Fruit fly (Drosophila melanogaster) whole organism, adult: ENCODE measurements around the gene fd96Cb.

Experiments
- CG11617 ChIP-seq: fragments of 200-800 bp; sonication (Bioruptor generic); optimal IDR thresholded peaks from 2 replicates; lab custom pipeline; 2017; ENCODE audit warnings: mild to moderate bottlenecking, missing biosample characterization, missing genetic modification reagents, missing genetic modification characterization
- CG12768 ChIP-seq: fragments of 200-800 bp; sonication (Bioruptor generic); optimal IDR thresholded peaks from 2 replicates; lab custom pipeline; 2017; ENCODE audit warnings: missing biosample characterization, missing genetic modification characterization, mild to moderate bottlenecking, moderate library complexity, missing genetic modification reagents
- CG14711 ChIP-seq: fragments of 200-800 bp; sonication (Bioruptor generic); optimal IDR thresholded peaks from 2 replicates; lab custom pipeline; 2018; ENCODE audit warnings: missing biosample characterization, mild to moderate bottlenecking, missing genetic modification characterization, moderate library complexity
- CG1620 ChIP-seq: fragments of 200-800 bp; sonication (Bioruptor generic); optimal IDR thresholded peaks from 2 replicates; lab custom pipeline; 2016; ENCODE audit warnings: missing biosample characterization, missing genetic modification characterization
- CG33017 ChIP-seq: fragments of 200-800 bp; sonication (Bioruptor generic); optimal IDR thresholded peaks from 2 replicates; lab custom pipeline; 2018; ENCODE audit warnings: missing biosample characterization, mild to moderate bottlenecking, missing genetic modification characterization, moderate library complexity
- CG5204 ChIP-seq: fragments of 200-800 bp; sonication (Bioruptor generic); optimal IDR thresholded peaks from 2 replicates; lab custom pipeline; 2016; ENCODE audit warnings: missing biosample characterization, missing genetic modification characterization
- CG7045 ChIP-seq: fragments of 200-800 bp; sonication (Bioruptor generic); optimal IDR thresholded peaks from 2 replicates; lab custom pipeline; 2017; ENCODE audit warnings: missing biosample characterization, mild to moderate bottlenecking, missing genetic modification characterization
- CG7101 ChIP-seq: fragments of 200-800 bp; sonication (Bioruptor generic); optimal IDR thresholded peaks from 2 replicates; lab custom pipeline; 2018; ENCODE audit warnings: missing biosample characterization, mild to moderate bottlenecking, missing genetic modification characterization, moderate library complexity
- Clk ChIP-seq: fragments of 200-800 bp; sonication (Bioruptor generic); optimal IDR thresholded peaks from 2 replicates; lab custom pipeline; 2017; ENCODE audit warnings: missing biosample characterization, missing genetic modification characterization
- Crg-1 ChIP-seq: fragments of 200-800 bp; sonication (Bioruptor generic); optimal IDR thresholded peaks from 2 replicates; lab custom pipeline; 2016; ENCODE audit warnings: missing biosample characterization, missing genetic modification characterization
- Hr96 ChIP-seq: fragments of 200-800 bp; sonication (Bioruptor generic); optimal IDR thresholded peaks from 2 replicates; lab custom pipeline; 2016; ENCODE audit warnings: missing biosample characterization, missing genetic modification characterization
- Mnt ChIP-seq: fragments of 200-800 bp; sonication (Bioruptor generic); optimal IDR thresholded peaks from 2 replicates; lab custom pipeline; 2016; ENCODE audit warnings: missing biosample characterization, mild to moderate bottlenecking, missing genetic modification characterization
- bab1 ChIP-seq: fragments of 200-800 bp; sonication (Bioruptor generic); optimal IDR thresholded peaks from 3 replicates; lab custom pipeline; 2019; ENCODE audit warnings: missing biosample characterization, mild to moderate bottlenecking, missing genetic modification characterization, moderate library complexity
- cic ChIP-seq: fragments of 200-800 bp; sonication (Bioruptor generic); optimal IDR thresholded peaks from 2 replicates; lab custom pipeline; 2017; ENCODE audit warnings: missing biosample characterization, mild to moderate bottlenecking, missing genetic modification characterization, moderate library complexity
- cnc ChIP-seq, 2 experiments: fragments of >200 bp; optimal IDR thresholded peaks; 2 replicates each; lab custom pipeline; 2017
- kay ChIP-seq: fragments of 200-800 bp; sonication (Bioruptor generic); peaks from one replicate; lab custom pipeline; 2016; ENCODE audit warnings: missing biosample characterization, missing genetic modification characterization, borderline replicate concordance
- ovo ChIP-seq: fragments of 200-800 bp; sonication (Bioruptor generic); optimal IDR thresholded peaks from 2 replicates; lab custom pipeline; 2016; ENCODE audit warnings: missing biosample characterization, missing genetic modification characterization
- pad ChIP-seq: fragments of 200-800 bp; sonication (Bioruptor generic); optimal IDR thresholded peaks from 3 replicates; lab custom pipeline; 2017; ENCODE audit warnings: missing biosample characterization, missing genetic modification characterization, mild to moderate bottlenecking, moderate library complexity, missing genetic modification reagents
- tj ChIP-seq: fragments of 200-800 bp; sonication (Bioruptor generic); optimal IDR thresholded peaks from 3 replicates; lab custom pipeline; 2017; ENCODE audit warnings: missing biosample characterization, mild to moderate bottlenecking, missing genetic modification characterization, moderate library complexity
- toe ChIP-seq: fragments of 200-800 bp; sonication (Bioruptor generic); optimal IDR thresholded peaks from 2 replicates; lab custom pipeline; 2016; ENCODE audit warnings: missing biosample characterization, missing genetic modification characterization

Gene fd96Cb

dm6 chr3R:25051441-25052097, 43.2 kb upstream of the fd96Cb start:
- peak; percentile 43 for TF ChIP-seq Mnt
- peak; percentile 92 for TF ChIP-seq kay (GFP tag; lab: Kevin White, UChicago)
- no peak for TF ChIP-seq bab1 (GFP tag; lab: Kevin White, UChicago)
- peak; percentile 78 for TF ChIP-seq cic (GFP tag; lab: Kevin White, UChicago)
- peak; percentile 9 for TF ChIP-seq tj (GFP tag; lab: Kevin White, UChicago)

- TF ChIP-seq cic (GFP tag; lab: Kevin White, UChicago) = no peak
- TF ChIP-seq toe (GFP tag; lab: Kevin White, UChicago) = peak; percentile 52
- TF ChIP-seq Hr96 (GFP tag; lab: Kevin White, UChicago) = no peak
- TF ChIP-seq CG33017 = no peak
- TF ChIP-seq pad (GFP tag; lab: Kevin White, UChicago) = peak; percentile 32
- peak; percentile 88 for TF ChIP-seq kay (GFP tag; lab: Kevin White, UChicago)
- TF ChIP-seq CG7045 (GFP tag; lab: Kevin White, UChicago) = no peak
- TF ChIP-seq tj (GFP tag; lab: Kevin White, UChicago) = peak; percentile 1
- TF ChIP-seq Mnt = peak; percentile 42
- TF ChIP-seq CG5204 (GFP tag; lab: Kevin White, UChicago) = no peak
- peak; percentile 38 for TF ChIP-seq Crg-1 (GFP tag; lab: Kevin White, UChicago)
- TF ChIP-seq CG1620 (GFP tag; lab: Kevin White, UChicago) = peak; percentile 1
- TF ChIP-seq CG14711 (tag; lab: Kevin White, UChicago) = peak; percentile 43
- TF ChIP-seq bab1 (GFP tag; lab: Kevin White, UChicago) = peak; percentile 64
- TF ChIP-seq Clk (GFP tag; lab: Kevin White, UChicago) = peak; percentile 7
- peak; percentile 15 for TF ChIP-seq CG7101 (tag; lab: Kevin White, UChicago)
- no peak for TF ChIP-seq cnc (optimal IDR thresholded peaks at IDR 0.05; lab: Kevin White, UChicago)
- TF ChIP-seq CG12768 (GFP tag; lab: Kevin White, UChicago) = no peak
- TF ChIP-seq CG11617 (GFP tag; lab: Kevin White, UChicago) = peak; percentile 23
- no peak for TF ChIP-seq ovo (GFP tag; lab: Kevin White, UChicago)
Observed at dm6 chr3R:25054451-25055188, 40.2 kb upstream of the fd96Cb start, which contains the start of gene CG31109. TSS of gene CG31109 (minus strand) at chr3R:25054653.

- peak; percentile 6 for TF ChIP-seq Mnt
- peak; percentile 89 for TF ChIP-seq kay (GFP tag; lab: Kevin White, UChicago)
- no peak for TF ChIP-seq toe (GFP tag; lab: Kevin White, UChicago)
- peak; percentile 35 for TF ChIP-seq CG11617 (GFP tag; lab: Kevin White, UChicago)
- no peak for TF ChIP-seq CG12768 (GFP tag; lab: Kevin White, UChicago)
- peak; percentile 9 for TF ChIP-seq CG14711 (tag; lab: Kevin White, UChicago)
- no peak for TF ChIP-seq cic (GFP tag; lab: Kevin White, UChicago)
- TF ChIP-seq CG33017 = peak; percentile 32
- TF ChIP-seq CG7101 (tag; lab: Kevin White, UChicago) = peak; percentile 12
Observed at dm6 chr3R:25056016-25056415, 38.8 kb upstream of the fd96Cb start, which contains the start of the genes CG31111 and stac. TSS of gene CG31111 (minus strand) at chr3R:25056177. TSS of gene stac (plus strand) at chr3R:25056286.

DNA sequence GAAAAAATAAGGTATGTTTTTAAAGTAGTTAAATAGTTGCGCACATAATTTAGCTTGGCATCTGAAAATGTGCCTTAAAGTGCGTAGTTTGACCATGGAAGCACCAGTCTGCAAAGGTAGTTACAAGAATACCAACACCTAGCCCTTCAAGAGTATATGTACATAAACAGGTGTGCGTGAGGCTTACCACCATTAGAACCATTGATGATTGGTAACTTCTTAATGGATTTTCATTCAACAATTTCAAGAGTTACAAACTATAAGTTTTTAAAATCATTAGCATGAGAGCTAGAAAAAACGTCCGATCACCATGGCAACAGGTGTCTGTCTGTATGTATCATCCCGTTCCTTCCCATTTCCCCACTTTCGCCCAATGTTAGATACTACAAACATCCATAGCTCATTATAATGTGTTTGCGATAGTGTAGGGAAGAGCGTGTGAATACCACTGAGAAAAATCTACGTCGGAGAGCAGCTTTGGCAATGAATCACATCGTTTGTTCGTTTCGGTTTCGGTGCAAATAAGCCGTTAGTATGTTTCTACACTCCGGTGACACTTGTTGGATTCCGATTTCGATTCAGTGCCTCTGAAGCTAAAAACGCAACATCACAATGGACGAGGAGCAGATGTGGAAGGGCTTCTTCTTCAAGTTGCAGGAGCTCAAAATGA, 38.2 kb upstream of the fd96Cb start:
- TF ChIP-seq CG5204 (GFP tag; lab: Kevin White, UChicago) (no peak), CG14711 (tag; lab: Kevin White, UChicago) (no peak), ovo (GFP tag; lab: Kevin White, UChicago) (peak; percentile 86), CG12768 (GFP tag; lab: Kevin White, UChicago) (peak; percentile 8), Hr96 (GFP tag; lab: Kevin White, UChicago) (no peak), CG7101 (tag; lab: Kevin White, UChicago) (no peak), Mnt (no peak), kay (GFP tag; lab: Kevin White, UChicago) (peak; percentile 86), cic (GFP tag; lab: Kevin White, UChicago) (peak; percentile 56), tj (GFP tag; lab: Kevin White, UChicago) (no peak), pad (GFP tag; lab: Kevin White, UChicago) (peak; percentile 93), Clk (GFP tag; lab: Kevin White, UChicago) (no peak)

DNA sequence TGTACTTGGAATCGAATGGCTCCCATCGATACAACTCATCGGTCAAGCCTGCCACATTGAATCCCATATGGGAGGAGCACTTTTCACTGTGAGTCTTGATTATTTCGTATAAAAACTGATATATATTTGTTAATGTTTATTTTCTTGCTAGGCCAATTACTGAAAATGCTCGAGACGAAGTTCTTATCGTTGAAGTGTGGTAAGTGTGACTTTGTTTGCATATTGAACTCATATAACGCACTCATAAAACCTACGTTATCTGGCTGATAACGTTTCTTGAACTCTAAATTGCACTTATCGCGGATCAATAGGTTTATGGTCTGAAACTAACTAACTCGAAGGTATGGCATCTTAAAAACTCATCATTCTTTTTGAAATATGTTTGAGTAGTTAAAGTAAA, 34.4 kb upstream of the fd96Cb start:
- TF ChIP-seq CG1620 (GFP tag; lab: Kevin White, UChicago) (no peak), Clk (GFP tag; lab: Kevin White, UChicago) (no peak), CG11617 (GFP tag; lab: Kevin White, UChicago) (no peak), kay (GFP tag; lab: Kevin White, UChicago) (peak; percentile 7), CG12768 (GFP tag; lab: Kevin White, UChicago) (no peak), Hr96 (GFP tag; lab: Kevin White, UChicago) (no peak), tj (GFP tag; lab: Kevin White, UChicago) (no peak), Mnt (no peak)
